Worm (Caenorhabditis elegans): ENCODE data around the gene dhs-5.

The dhs-5 gene

DNA sequence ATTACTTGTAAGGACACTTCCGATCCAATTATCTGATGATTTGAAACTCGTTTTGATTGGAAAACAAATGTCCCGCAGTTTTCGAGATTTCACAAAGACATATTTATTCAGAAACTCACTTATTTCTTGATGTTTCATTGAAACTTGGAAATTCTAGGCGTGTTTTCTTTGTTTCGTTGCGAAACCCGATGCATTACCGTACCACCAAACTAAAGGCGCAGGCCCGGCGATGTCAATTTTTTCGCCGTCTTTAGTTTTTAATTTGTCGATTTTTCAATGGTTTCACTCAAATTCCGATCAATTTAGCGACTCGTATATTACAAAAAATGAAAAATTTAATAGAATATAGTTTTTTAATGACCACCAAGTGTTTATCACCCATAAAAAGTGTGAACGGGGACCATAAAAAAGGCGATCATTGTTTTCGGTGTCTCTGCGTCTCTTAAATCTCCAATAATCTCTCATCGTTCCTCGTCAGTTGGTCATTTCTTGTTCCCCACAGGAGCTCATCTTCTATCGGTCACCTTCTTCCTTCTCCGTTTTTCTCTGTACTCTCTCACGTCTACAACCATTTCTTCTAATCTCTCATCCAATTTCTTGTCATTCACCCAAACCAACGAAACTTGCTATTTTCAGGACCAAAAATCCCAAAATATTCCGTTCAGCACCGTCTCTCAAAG lies 12.2 kb downstream of the dhs-5 start, which contains the start of gene clr-1:
TSS of gene clr-1 (plus strand) at position 630 of the 680 bp plus-strand sequence.
- TF ChIP-seq T22C8.4 (GFP tag; IDR thresholded peaks at IDR 0.05) (no peak), klf-2 (GFP tag; conservative IDR thresholded peaks at IDR 0.05) (no peak), med-1 (GFP tag; optimal IDR thresholded peaks at IDR 0.05; ENCODE audit: insufficient read depth) (no peak), ref-1 (GFP tag; conservative IDR thresholded peaks at IDR 0.05) (no peak), ztf-29 (GFP tag; IDR thresholded peaks at IDR 0.05) (no peak), flt-1 (GFP tag; IDR thresholded peaks at IDR 0.05) (no peak), cog-1 (tag; optimal IDR thresholded peaks at IDR 0.05) (no peak), ztf-23 (GFP tag; IDR thresholded peaks at IDR 0.05) (no peak), tab-1 (GFP tag; IDR thresholded peaks at IDR 0.05) (no peak)

DNA sequence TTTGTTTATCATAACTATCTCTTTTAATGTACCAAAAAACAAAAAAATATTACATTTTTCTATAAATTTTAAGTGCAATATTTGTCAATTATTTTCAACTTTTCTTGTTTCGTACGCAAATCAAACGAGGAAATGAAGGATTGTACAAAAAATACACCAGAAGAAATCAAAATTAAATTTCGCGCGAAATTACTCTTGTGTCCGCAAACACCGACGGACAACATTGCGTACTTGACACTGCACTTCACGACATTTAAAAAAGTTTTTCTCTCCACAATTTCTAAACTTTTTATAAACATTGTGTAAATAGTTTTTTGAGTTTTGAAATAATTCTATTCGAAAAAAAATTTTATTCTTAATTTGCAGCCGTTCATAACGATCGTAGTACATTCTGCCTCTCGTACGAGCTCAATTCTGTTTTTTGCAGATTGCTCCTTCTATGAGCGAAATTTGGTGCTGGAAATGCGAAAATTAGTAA lies 20.3 kb downstream of the dhs-5 start, which contains the start of gene mrps-16:
TSS of gene mrps-16 (plus strand) at position 428 of the 478 bp plus-strand sequence.
- no peak for TF ChIP-seq cog-1 (tag; optimal IDR thresholded peaks at IDR 0.05)
- no peak for TF ChIP-seq klf-2 (GFP tag; conservative IDR thresholded peaks at IDR 0.05)
- TF ChIP-seq flt-1 (GFP tag; IDR thresholded peaks at IDR 0.05): peak; percentile 41; the same call in 1 of the 2 replicates
- no peak for TF ChIP-seq T22C8.4 (GFP tag; IDR thresholded peaks at IDR 0.05)

DNA sequence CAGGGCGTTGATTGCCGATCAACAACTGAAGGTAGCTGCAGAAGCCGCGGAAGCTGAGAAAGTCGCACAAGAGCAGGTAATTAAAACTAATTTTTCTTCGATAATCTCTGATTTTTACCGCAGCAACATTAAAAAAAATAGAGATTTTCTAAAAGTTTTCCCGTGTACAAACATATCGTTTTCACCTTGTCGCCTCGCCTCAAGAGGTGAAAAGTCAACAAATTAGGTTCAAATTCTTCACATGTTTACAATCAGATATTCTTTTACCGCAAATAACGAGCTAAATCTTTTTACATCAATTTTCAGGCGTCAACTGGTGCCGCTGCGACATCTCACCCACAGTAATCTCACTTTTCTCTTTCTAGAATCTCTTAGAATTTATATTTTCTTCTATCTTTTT lies 21.3 kb downstream of the dhs-5 start, which contains the start of gene ilcr-2:
TSS of gene ilcr-2 (plus strand) at position 301 of the 400 bp plus-strand sequence.
- TF ChIP-seq cog-1 (tag; optimal IDR thresholded peaks at IDR 0.05) (no peak), ztf-29 (GFP tag; IDR thresholded peaks at IDR 0.05) (no peak), med-1 (GFP tag; optimal IDR thresholded peaks at IDR 0.05; ENCODE audit: insufficient read depth) (no peak), tab-1 (GFP tag; IDR thresholded peaks at IDR 0.05) (no peak), flt-1 (GFP tag; IDR thresholded peaks at IDR 0.05) (no peak), ztf-23 (GFP tag; IDR thresholded peaks at IDR 0.05) (no peak), ref-1 (GFP tag; conservative IDR thresholded peaks at IDR 0.05) (no peak), T22C8.4 (GFP tag; IDR thresholded peaks at IDR 0.05) (no peak), klf-2 (GFP tag; conservative IDR thresholded peaks at IDR 0.05) (no peak)

DNA sequence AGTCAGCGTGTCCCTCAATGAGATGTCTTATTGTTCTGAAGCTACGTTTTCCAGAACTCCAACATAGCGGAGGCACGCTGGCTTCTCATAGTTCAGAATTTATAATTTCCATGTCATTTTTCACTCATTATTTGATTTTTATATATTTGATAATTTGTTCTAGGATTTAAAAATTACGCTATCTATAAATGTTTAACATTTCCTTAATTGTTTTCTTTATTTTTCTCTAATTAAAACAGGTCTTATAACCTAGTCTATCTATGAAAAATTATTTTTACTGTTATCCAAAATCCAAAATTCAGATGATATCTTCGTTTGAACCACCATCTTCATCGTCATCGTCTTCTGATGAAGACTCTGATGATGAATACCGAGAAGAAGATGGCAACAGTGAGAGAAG lies 24.7 kb downstream of the dhs-5 start, which contains the start of gene F56D1.1:
TSS of gene F56D1.1 (plus strand) at position 301 of the 400 bp plus-strand sequence.
- TF ChIP-seq flt-1 (GFP tag; IDR thresholded peaks at IDR 0.05): no peak
- TF ChIP-seq ztf-23 (GFP tag; IDR thresholded peaks at IDR 0.05): no peak
- no peak for TF ChIP-seq cog-1 (tag; optimal IDR thresholded peaks at IDR 0.05)

- TF ChIP-seq flt-1 (GFP tag; IDR thresholded peaks at IDR 0.05): no peak
- TF ChIP-seq klf-2 (GFP tag; conservative IDR thresholded peaks at IDR 0.05): no peak
- TF ChIP-seq T22C8.4 (GFP tag; IDR thresholded peaks at IDR 0.05): no peak
- TF ChIP-seq ref-1 (GFP tag; conservative IDR thresholded peaks at IDR 0.05): no peak
Observed at ce11 chrII:5481982-5482381, 28.3 kb downstream of the dhs-5 start, which contains the start of gene cal-8. TSS of gene cal-8 (minus strand) at chrII:5482041.

DNA sequence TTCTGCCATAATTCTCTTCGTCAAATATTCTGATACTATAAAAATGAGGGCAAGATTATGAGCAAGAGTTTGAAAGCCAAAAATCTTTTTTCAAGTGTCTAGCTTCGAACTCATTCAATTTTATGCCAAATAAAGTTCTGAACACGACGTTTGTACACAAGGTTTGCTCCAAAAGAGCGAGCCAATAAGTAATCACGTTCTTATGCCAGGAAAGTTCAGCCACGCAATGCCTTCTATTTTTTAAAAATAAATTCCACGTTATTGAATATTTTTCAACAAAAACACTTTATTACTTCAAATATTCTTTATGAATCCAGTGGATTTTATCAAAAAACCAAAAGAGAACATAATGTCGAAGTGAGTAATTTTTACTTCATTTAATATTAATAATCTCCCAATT lies 34.2 kb downstream of the dhs-5 start, which contains the start of gene nep-5:
TSS of gene nep-5 (plus strand) at position 301 of the 400 bp plus-strand sequence.
- TF ChIP-seq ref-1 (GFP tag; conservative IDR thresholded peaks at IDR 0.05) (no peak), klf-2 (GFP tag; conservative IDR thresholded peaks at IDR 0.05) (no peak), ztf-29 (GFP tag; IDR thresholded peaks at IDR 0.05) (no peak), ztf-23 (GFP tag; IDR thresholded peaks at IDR 0.05) (no peak), flt-1 (GFP tag; IDR thresholded peaks at IDR 0.05) (no peak), med-1 (GFP tag; optimal IDR thresholded peaks at IDR 0.05; ENCODE audit: insufficient read depth) (no peak), T22C8.4 (GFP tag; IDR thresholded peaks at IDR 0.05) (no peak), tab-1 (GFP tag; IDR thresholded peaks at IDR 0.05) (no peak), cog-1 (tag; optimal IDR thresholded peaks at IDR 0.05) (no peak)

- TF ChIP-seq ref-1 (GFP tag; conservative IDR thresholded peaks at IDR 0.05): no peak
- no peak for TF ChIP-seq T22C8.4 (GFP tag; IDR thresholded peaks at IDR 0.05)
- no peak for TF ChIP-seq med-1 (GFP tag; optimal IDR thresholded peaks at IDR 0.05; ENCODE audit: insufficient read depth)
- no peak for TF ChIP-seq flt-1 (GFP tag; IDR thresholded peaks at IDR 0.05)
- TF ChIP-seq cog-1 (tag; optimal IDR thresholded peaks at IDR 0.05): no peak
- TF ChIP-seq tab-1 (GFP tag; IDR thresholded peaks at IDR 0.05): no peak
- no peak for TF ChIP-seq ztf-23 (GFP tag; IDR thresholded peaks at IDR 0.05)
- TF ChIP-seq ztf-29 (GFP tag; IDR thresholded peaks at IDR 0.05): no peak
- no peak for TF ChIP-seq klf-2 (GFP tag; conservative IDR thresholded peaks at IDR 0.05)
Observed at ce11 chrII:5494405-5494804, 40.8 kb downstream of the dhs-5 start, which contains the start of gene F12A10.6. TSS of gene F12A10.6 (minus strand) at chrII:5494505.

DNA sequence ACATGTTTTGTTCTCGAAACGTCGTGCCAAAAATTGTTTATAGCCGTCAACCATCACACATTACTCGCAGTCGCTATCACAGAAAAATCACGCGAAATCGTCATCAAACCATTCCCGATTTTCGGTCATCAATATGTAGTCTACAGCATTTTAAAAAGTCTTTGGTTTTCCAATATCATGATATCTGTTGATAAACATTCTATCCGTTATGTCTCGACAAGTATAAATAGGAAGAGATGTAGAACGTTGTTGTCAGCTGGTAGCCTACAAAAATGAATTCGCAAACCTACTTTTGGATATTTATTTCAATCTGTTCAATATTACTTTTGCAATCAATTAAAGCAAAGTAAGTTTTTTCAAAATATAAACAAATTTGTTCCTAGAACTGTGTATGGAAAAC lies 42.7 kb downstream of the dhs-5 start, which contains the start of gene F12A10.1:
TSS of gene F12A10.1 (plus strand) at position 166 of the 400 bp plus-strand sequence.
- no peak for TF ChIP-seq ztf-23 (GFP tag; IDR thresholded peaks at IDR 0.05)
- no peak for TF ChIP-seq klf-2 (GFP tag; conservative IDR thresholded peaks at IDR 0.05)
- no peak for TF ChIP-seq med-1 (GFP tag; optimal IDR thresholded peaks at IDR 0.05; ENCODE audit: insufficient read depth)
- no peak for TF ChIP-seq ztf-29 (GFP tag; IDR thresholded peaks at IDR 0.05)
- no peak for TF ChIP-seq tab-1 (GFP tag; IDR thresholded peaks at IDR 0.05)
- TF ChIP-seq flt-1 (GFP tag; IDR thresholded peaks at IDR 0.05): no peak
- TF ChIP-seq T22C8.4 (GFP tag; IDR thresholded peaks at IDR 0.05): no peak
- TF ChIP-seq ref-1 (GFP tag; conservative IDR thresholded peaks at IDR 0.05): no peak
- no peak for TF ChIP-seq cog-1 (tag; optimal IDR thresholded peaks at IDR 0.05)

ce11 chrII:5497541-5497940 lies 43.9 kb downstream of the dhs-5 start:
- TF ChIP-seq cog-1 (tag; optimal IDR thresholded peaks at IDR 0.05): no peak
- TF ChIP-seq ztf-29 (GFP tag; IDR thresholded peaks at IDR 0.05): no peak
- no peak for TF ChIP-seq T22C8.4 (GFP tag; IDR thresholded peaks at IDR 0.05)
- TF ChIP-seq ref-1 (GFP tag; conservative IDR thresholded peaks at IDR 0.05): no peak
- no peak for TF ChIP-seq tab-1 (GFP tag; IDR thresholded peaks at IDR 0.05)
- no peak for TF ChIP-seq med-1 (GFP tag; optimal IDR thresholded peaks at IDR 0.05; ENCODE audit: insufficient read depth)
- TF ChIP-seq klf-2 (GFP tag; conservative IDR thresholded peaks at IDR 0.05): no peak
- no peak for TF ChIP-seq flt-1 (GFP tag; IDR thresholded peaks at IDR 0.05)
- no peak for TF ChIP-seq ztf-23 (GFP tag; IDR thresholded peaks at IDR 0.05)
